Fruit fly (Drosophila melanogaster) whole organism, embryonic: Measurements from ENCODE around the gene CG5973.
A peak's percentile ranks its signal among the peaks of the same experiment; 100 is the strongest.

Source experiments
- Atf3 ChIP-seq: fragments of 200-800 bp; sonication (Bioruptor generic); optimal IDR thresholded peaks from 3 replicates; lab custom pipeline; 2016; ENCODE audit warnings: missing biosample characterization, missing genetic modification characterization
- CG10321 ChIP-seq: fragments of 200-800 bp; sonication (Bioruptor generic); IDR thresholded peaks from 2 replicates; pipeline ENCODE4 v1.3.6; 2022; ENCODE audit warnings: missing biosample characterization, missing genetic modification characterization
- CG10462 ChIP-seq: fragments of 200-800 bp; sonication (Bioruptor generic); optimal IDR thresholded peaks from 2 replicates; lab custom pipeline; 2016; ENCODE audit warnings: missing biosample characterization, missing genetic modification characterization
- CG10979 ChIP-seq: fragments of 200-800 bp; sonication (Bioruptor generic); optimal IDR thresholded peaks from 2 replicates; lab custom pipeline; 2018; ENCODE audit warnings: missing biosample characterization, mild to moderate bottlenecking, missing genetic modification characterization, moderate library complexity
- CG11093 ChIP-seq: fragments of 200-800 bp; sonication (Bioruptor generic); IDR thresholded peaks from 3 replicates; pipeline ENCODE4 v1.3.6; 2022; ENCODE audit warnings: missing biosample characterization, missing genetic modification characterization
- CG11723 ChIP-seq: fragments of 200-800 bp; sonication (Bioruptor generic); optimal IDR thresholded peaks from 2 replicates; lab custom pipeline; 2017; ENCODE audit warnings: missing biosample characterization, mild to moderate bottlenecking, missing genetic modification characterization
- CG12219 ChIP-seq: fragments of 200-800 bp; sonication (Bioruptor generic); optimal IDR thresholded peaks from 3 replicates; lab custom pipeline; 2018; ENCODE audit warnings: missing biosample characterization, mild to moderate bottlenecking, missing genetic modification characterization
- CG13424 ChIP-seq: fragments of 200-800 bp; sonication (Bioruptor generic); optimal IDR thresholded peaks from 2 replicates; lab custom pipeline; 2019; ENCODE audit warnings: missing biosample characterization, mild to moderate bottlenecking, missing genetic modification characterization, moderate library complexity
- CG14014 ChIP-seq: fragments of 200-800 bp; sonication (Bioruptor generic); IDR thresholded peaks from 2 replicates; pipeline ENCODE4 v1.3.6; 2022; ENCODE audit warnings: missing biosample characterization, missing genetic modification characterization
- CG14860 ChIP-seq: fragments of 200-800 bp; sonication (Bioruptor generic); IDR thresholded peaks from 3 replicates; pipeline ENCODE4 v1.3.6; 2022; ENCODE audit warnings: missing biosample characterization, missing genetic modification characterization; ENCODE audit not compliant: partially characterized antibody
- CG1603 ChIP-seq: fragments of 200-800 bp; sonication (Bioruptor generic); optimal IDR thresholded peaks from 2 replicates; lab custom pipeline; 2019; ENCODE audit warnings: missing biosample characterization, mild to moderate bottlenecking, missing genetic modification characterization, moderate library complexity
- CG16863 ChIP-seq: fragments of 200-800 bp; sonication (Bioruptor generic); optimal IDR thresholded peaks from 3 replicates; lab custom pipeline; 2016; ENCODE audit warnings: missing biosample characterization, missing genetic modification characterization
- CG17186 ChIP-seq: fragments of 200-800 bp; sonication (Bioruptor generic); optimal IDR thresholded peaks from 3 replicates; lab custom pipeline; 2017; ENCODE audit warnings: missing biosample characterization, missing genetic modification reagents, missing genetic modification characterization
- CG17802 ChIP-seq: fragments of 200-800 bp; sonication (Bioruptor generic); optimal IDR thresholded peaks from 2 replicates; lab custom pipeline; 2018; ENCODE audit warnings: missing biosample characterization, mild to moderate bottlenecking, missing genetic modification characterization, moderate library complexity
- CG17829 ChIP-seq: fragments of 200-800 bp; optimal IDR thresholded peaks from 2 replicates; lab custom pipeline; 2019; ENCODE audit warnings: missing biosample characterization, mild to moderate bottlenecking, missing genetic modification characterization, moderate library complexity
- CG1832 ChIP-seq: fragments of 200-800 bp; sonication (Bioruptor generic); optimal IDR thresholded peaks from 2 replicates; lab custom pipeline; 2017; ENCODE audit warnings: missing biosample characterization, mild to moderate bottlenecking, missing genetic modification characterization, inconsistent platforms
- CG2129 ChIP-seq: fragments of 200-800 bp; sonication (Bioruptor generic); IDR thresholded peaks from 2 replicates; pipeline ENCODE4 v1.3.6; 2022; ENCODE audit warnings: missing biosample characterization, missing genetic modification characterization; ENCODE audit not compliant: partially characterized antibody
- CG2199 ChIP-seq: fragments of 200-800 bp; sonication (Bioruptor generic); IDR thresholded peaks from 3 replicates; pipeline ENCODE4 v1.3.6; 2022; ENCODE audit warnings: missing biosample characterization, missing genetic modification characterization
- CG31441 ChIP-seq: fragments of 200-800 bp; sonication (Bioruptor generic); IDR thresholded peaks from 2 replicates; pipeline ENCODE4 v1.3.6; 2022; ENCODE audit warnings: missing biosample characterization, missing genetic modification characterization
- CG34422 ChIP-seq: fragments of 200-800 bp; sonication (Bioruptor generic); IDR thresholded peaks from 3 replicates; pipeline ENCODE4 v1.3.6; 2022; ENCODE audit warnings: missing biosample characterization, missing genetic modification characterization
- CG43689 ChIP-seq: fragments of 200-800 bp; sonication (Bioruptor generic); IDR thresholded peaks from 2 replicates; pipeline ENCODE4 v1.3.6; 2022; ENCODE audit warnings: missing biosample characterization, missing genetic modification characterization
- CG6654 ChIP-seq: fragments of 200-800 bp; sonication (Bioruptor generic); optimal IDR thresholded peaks from 2 replicates; lab custom pipeline; 2017; ENCODE audit warnings: missing biosample characterization, mild to moderate bottlenecking, missing genetic modification characterization
- CG6854 ChIP-seq: fragments of 200-800 bp; sonication (Bioruptor generic); optimal IDR thresholded peaks from 3 replicates; lab custom pipeline; 2017; ENCODE audit warnings: missing biosample characterization, mild to moderate bottlenecking, missing genetic modification characterization
- CG7745 ChIP-seq: fragments of 200-800 bp; sonication (Bioruptor generic); optimal IDR thresholded peaks from 2 replicates; lab custom pipeline; 2018; ENCODE audit warnings: missing biosample characterization, mild to moderate bottlenecking, missing genetic modification characterization, moderate library complexity
- CG8765 ChIP-seq: fragments of 200-800 bp; sonication (Bioruptor generic); IDR thresholded peaks from 2 replicates; pipeline ENCODE4 v1.3.6; 2022; ENCODE audit warnings: missing biosample characterization, missing genetic modification characterization
- CG9797 ChIP-seq: fragments of 200-800 bp; sonication (Bioruptor generic); optimal IDR thresholded peaks from 3 replicates; lab custom pipeline; 2018; ENCODE audit warnings: missing biosample characterization, mild to moderate bottlenecking, missing genetic modification characterization
- Dip3 ChIP-seq: fragments of 200-800 bp; sonication (Bioruptor generic); optimal IDR thresholded peaks from 3 replicates; lab custom pipeline; 2016; ENCODE audit warnings: missing biosample characterization, missing genetic modification characterization
- Dref ChIP-seq: fragments of 200-800 bp; sonication (Bioruptor generic); IDR thresholded peaks from 2 replicates; pipeline ENCODE4 v1.3.6; 2022; ENCODE audit warnings: missing biosample characterization, missing genetic modification characterization
- Gug ChIP-seq: fragments of 200-800 bp; sonication (Bioruptor generic); IDR thresholded peaks from 4 replicates; pipeline ENCODE4 v1.3.6; 2022; ENCODE audit warnings: missing biosample characterization, missing genetic modification characterization
- NfI ChIP-seq: fragments of 200-800 bp; sonication (Bioruptor generic); optimal IDR thresholded peaks from 3 replicates; lab custom pipeline; 2018; ENCODE audit warnings: missing biosample characterization, mild to moderate bottlenecking, missing genetic modification characterization, moderate library complexity
- Oli ChIP-seq: fragments of 200-800 bp; sonication (Bioruptor generic); optimal IDR thresholded peaks from 2 replicates; lab custom pipeline; 2018; ENCODE audit warnings: missing biosample characterization, mild to moderate bottlenecking, missing genetic modification characterization, moderate library complexity
- ac ChIP-seq: fragments of 200-800 bp; sonication (Bioruptor generic); optimal IDR thresholded peaks from 3 replicates; lab custom pipeline; 2017; ENCODE audit warnings: missing biosample characterization, mild to moderate bottlenecking, missing genetic modification characterization
- bigmax ChIP-seq: fragments of 200-800 bp; sonication (Bioruptor generic); optimal IDR thresholded peaks from 2 replicates; lab custom pipeline; 2018; ENCODE audit warnings: missing biosample characterization, mild to moderate bottlenecking, missing genetic modification characterization
- dmrt11E ChIP-seq: fragments of 200-800 bp; sonication (Bioruptor generic); optimal IDR thresholded peaks from 3 replicates; lab custom pipeline; 2018; ENCODE audit warnings: missing biosample characterization, mild to moderate bottlenecking, missing genetic modification characterization, moderate library complexity
- emc ChIP-seq: fragments of 200-800 bp; sonication (Bioruptor generic); optimal IDR thresholded peaks from 2 replicates; lab custom pipeline; 2016; ENCODE audit warnings: missing biosample characterization, missing genetic modification characterization
- esg ChIP-seq: fragments of 200-800 bp; sonication (Bioruptor generic); conservative IDR thresholded peaks from 2 replicates; pipeline ENCODE4 v1.3.6; 2022; ENCODE audit warnings: missing biosample characterization, missing genetic modification characterization
- fd96Cb ChIP-seq: fragments of 200-800 bp; sonication (Bioruptor generic); optimal IDR thresholded peaks from 2 replicates; lab custom pipeline; 2018; ENCODE audit warnings: missing biosample characterization, mild to moderate bottlenecking, missing genetic modification characterization, moderate library complexity
- fru ChIP-seq: fragments of >200 bp; optimal IDR thresholded peaks from 2 replicates; lab custom pipeline; 2017
- hb ChIP-seq: fragments of 200-800 bp; sonication (Bioruptor generic); IDR thresholded peaks from 3 replicates; pipeline ENCODE4 v1.3.6; 2022; ENCODE audit warnings: missing biosample characterization, missing genetic modification characterization; ENCODE audit not compliant: partially characterized antibody
- jumu ChIP-seq: fragments of 200-800 bp; sonication (Bioruptor generic); optimal IDR thresholded peaks from 3 replicates; lab custom pipeline; 2016; ENCODE audit warnings: missing biosample characterization, missing genetic modification characterization
- kay ChIP-seq: fragments of 200-800 bp; sonication (Bioruptor generic); optimal IDR thresholded peaks from 2 replicates; lab custom pipeline; 2016; ENCODE audit warnings: missing biosample characterization, missing genetic modification characterization
- ken ChIP-seq: fragments of 200-800 bp; sonication (Bioruptor generic); IDR thresholded peaks from 3 replicates; pipeline ENCODE4 v1.3.6; 2022; ENCODE audit warnings: missing biosample characterization, missing genetic modification characterization
- lilli ChIP-seq: fragments of 200-800 bp; sonication (Bioruptor generic); optimal IDR thresholded peaks from 3 replicates; lab custom pipeline; 2016; ENCODE audit warnings: missing biosample characterization, missing genetic modification characterization
- nerfin-1 ChIP-seq: fragments of 200-800 bp; sonication (Bioruptor generic); optimal IDR thresholded peaks from 3 replicates; lab custom pipeline; 2019; ENCODE audit warnings: missing biosample characterization, mild to moderate bottlenecking, missing genetic modification characterization, moderate library complexity
- odd ChIP-seq: fragments of 200-800 bp; sonication (Bioruptor generic); optimal IDR thresholded peaks from 2 replicates; lab custom pipeline; 2017; ENCODE audit warnings: missing biosample characterization, mild to moderate bottlenecking, missing genetic modification characterization
- onecut ChIP-seq: fragments of 200-800 bp; sonication (Bioruptor generic); IDR thresholded peaks from 2 replicates; pipeline ENCODE4 v1.3.6; 2022; ENCODE audit warnings: missing biosample characterization, missing genetic modification characterization
- pita ChIP-seq: fragments of 200-800 bp; sonication (Bioruptor generic); optimal IDR thresholded peaks from 2 replicates; lab custom pipeline; 2017; ENCODE audit warnings: missing biosample characterization, mild to moderate bottlenecking, missing genetic modification characterization
- schlank ChIP-seq: fragments of 200-800 bp; sonication (Bioruptor generic); optimal IDR thresholded peaks from 2 replicates; lab custom pipeline; 2018; ENCODE audit warnings: missing biosample characterization, mild to moderate bottlenecking, missing genetic modification characterization
- sd ChIP-seq: fragments of 200-800 bp; sonication (Bioruptor generic); optimal IDR thresholded peaks from 3 replicates; lab custom pipeline; 2018; ENCODE audit warnings: missing biosample characterization, mild to moderate bottlenecking, missing genetic modification characterization, moderate library complexity
- stc ChIP-seq: fragments of 200-800 bp; sonication (Bioruptor generic); IDR thresholded peaks from 2 replicates; pipeline ENCODE4 v1.3.6; 2022; ENCODE audit warnings: missing biosample characterization, missing genetic modification characterization
- unc-4 ChIP-seq: fragments of 200-800 bp; sonication (Bioruptor generic); IDR thresholded peaks from 2 replicates; pipeline ENCODE4 v1.3.6; 2022; ENCODE audit warnings: missing biosample characterization, missing genetic modification characterization; ENCODE audit not compliant: partially characterized antibody
- vfl ChIP-seq: fragments of 200-800 bp; sonication (Bioruptor generic); optimal IDR thresholded peaks from 2 replicates; lab custom pipeline; 2016; ENCODE audit warnings: missing biosample characterization, missing genetic modification characterization

CG5973 gene

dm6 chr2L:7491902-7492301 lies 54.6 kb downstream of the CG5973 start (continued):
- TF ChIP-seq odd (peak; percentile 18), CG17186 (no peak), pita (GFP tag; lab: Kevin White, UChicago) (no peak), CG10979 (peak; percentile 53), stc (GFP tag; lab: Robert Waterston, UW) (0 out of 2 replicates have a peak, but pooled peaks have one; percentile 57), nerfin-1 (tag; lab: Kevin White, UChicago) (peak; percentile 7), emc (no peak), CG1832 (GFP tag; lab: Kevin White, UChicago) (no peak), CG43689 (GFP tag; lab: Robert Waterston, UW) (no peak), CG31441 (GFP tag; lab: Robert Waterston, UW) (peak; percentile 58), sd (tag; lab: Kevin White, UChicago) (no peak), jumu (GFP tag; lab: Kevin White, UChicago) (no peak), ken (GFP tag; lab: Robert Waterston, UW) (no peak), Dref (GFP tag; lab: Robert Waterston, UW) (no peak), CG6854 (GFP tag; lab: Kevin White, UChicago) (no peak), lilli (GFP tag; lab: Kevin White, UChicago) (no peak), CG1603 (tag; lab: Kevin White, UChicago) (no peak), CG11723 (peak; percentile 14), CG14860 (GFP tag; lab: Robert Waterston, UW) (no peak), CG8765 (GFP tag; lab: Robert Waterston, UW) (no peak), NfI (GFP tag; lab: Kevin White, UChicago) (no peak), CG13424 (tag; lab: Kevin White, UChicago) (peak; percentile 65), onecut (GFP tag; lab: Robert Waterston, UW) (peak; percentile 11; the same call in 1 of the 2 replicates), dmrt11E (tag; lab: Kevin White, UChicago) (peak; percentile 30), CG11093 (GFP tag; lab: Robert Waterston, UW) (no peak), Oli (tag; lab: Kevin White, UChicago) (peak; percentile 72), CG7745 (tag; lab: Kevin White, UChicago) (no peak), Dip3 (GFP tag; lab: Kevin White, UChicago) (no peak), vfl (GFP tag; lab: Kevin White, UChicago) (no peak), CG34422 (GFP tag; lab: Robert Waterston, UW) (peak; percentile 44; the same call in 1 of the 3 replicates), esg (peak; percentile 60), CG2129 (GFP tag; lab: Robert Waterston, UW) (no peak), fd96Cb (tag; lab: Kevin White, UChicago) (peak; percentile 64), CG14014 (GFP tag; lab: Robert Waterston, UW) (peak; percentile 52; the same call in 1 of the 2 replicates), bigmax (GFP tag; lab: Kevin White, UChicago) (no peak), hb (GFP tag; lab: Robert Waterston, UW) (no peak), fru (lab: Kevin White, UChicago) (no peak), Gug (GFP tag; lab: Robert Waterston, UW) (no peak), CG17829 (tag; lab: Kevin White, UChicago) (peak; percentile 53), kay (GFP tag; lab: Kevin White, UChicago) (no peak), Atf3 (GFP tag; lab: Kevin White, UChicago) (no peak), CG9797 (GFP tag; lab: Kevin White, UChicago) (no peak), unc-4 (GFP tag; lab: Robert Waterston, UW) (no peak), CG16863 (GFP tag; lab: Kevin White, UChicago) (no peak), CG6654 (GFP tag; lab: Kevin White, UChicago) (no peak), CG10321 (GFP tag; lab: Robert Waterston, UW) (no peak), CG10462 (GFP tag; lab: Kevin White, UChicago) (no peak), CG17802 (tag; lab: Kevin White, UChicago) (no peak), CG2199 (GFP tag; lab: Robert Waterston, UW) (no peak), ac (GFP tag; lab: Kevin White, UChicago) (no peak), schlank (tag; lab: Kevin White, UChicago) (no peak), CG12219 (peak; percentile 42)
